Worm (Caenorhabditis elegans): ENCODE data around the gene ZC455.1.

The ZC455.1 gene

DNA sequence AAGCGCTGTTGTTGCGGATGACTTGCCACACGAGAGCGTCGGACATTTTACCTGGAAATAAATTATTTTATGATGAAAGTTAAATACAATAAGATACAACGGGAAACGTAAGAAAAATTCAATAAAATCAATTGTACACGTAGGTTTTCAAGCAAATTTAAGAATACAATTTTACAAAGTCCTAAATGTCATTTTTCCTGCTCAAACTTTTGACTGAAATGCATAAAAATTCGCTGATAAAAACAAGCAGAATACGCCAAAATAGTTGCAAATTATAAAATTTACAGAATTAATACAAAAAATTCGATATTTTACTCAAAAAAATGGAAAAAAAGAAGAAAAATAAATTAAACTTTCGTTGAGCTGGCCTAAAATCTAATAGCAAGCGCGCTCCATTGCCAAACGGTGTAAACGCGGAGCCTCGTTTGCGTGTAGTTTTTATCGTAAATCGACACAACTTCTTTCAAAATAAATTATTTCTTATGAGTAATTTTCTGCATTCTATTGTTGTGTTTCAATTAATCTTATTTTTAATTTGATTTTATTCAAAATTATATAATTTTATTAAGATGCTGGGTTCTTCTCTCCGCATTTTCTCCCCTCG lies 45.2 kb upstream of the ZC455.1 start, which contains the start of the genes rpl-28 and mrpl-49 (continued):
- TF ChIP-seq mxl-1 (tag; optimal IDR thresholded peaks at IDR 0.05) (no peak), ccch-3 (GFP tag; optimal IDR thresholded peaks at IDR 0.05) (no peak), D2030.7 (GFP tag; IDR thresholded peaks at IDR 0.05) (peak; percentile 42; the same call in 1 of the 2 replicates), ceh-91 (GFP tag; IDR thresholded peaks at IDR 0.05) (peak; percentile 64; the same call in 1 of the 2 replicates), lsl-1 (GFP tag; optimal IDR thresholded peaks at IDR 0.05) (peak; percentile 56), lin-26 (GFP tag; IDR thresholded peaks at IDR 0.05) (no peak), hrde-1 (tag; optimal IDR thresholded peaks at IDR 0.05; ENCODE audit: borderline replicate concordance) (no peak), mcd-1 (GFP tag; IDR thresholded peaks at IDR 0.05) (peak; percentile 96), ets-4 (GFP tag; optimal IDR thresholded peaks at IDR 0.05) (no peak), B0019.2 (GFP tag; conservative IDR thresholded peaks at IDR 0.05) (0 out of 2 replicates have a peak, but pooled peaks have one; percentile 25), dox-1 (GFP tag; IDR thresholded peaks at IDR 0.05) (peak; percentile 64), rec-8 (tag; optimal IDR thresholded peaks at IDR 0.05) (no peak), F49E8.2 (tag; optimal IDR thresholded peaks at IDR 0.05; ENCODE audit: insufficient read depth) (peak; percentile 42), F57A8.1 (GFP tag; optimal IDR thresholded peaks at IDR 0.05) (no peak), K12H6.12 (tag; optimal IDR thresholded peaks at IDR 0.05) (peak; percentile 5), lir-1 (GFP tag; conservative IDR thresholded peaks at IDR 0.05) (no peak), snpc-1.1 (tag; optimal IDR thresholded peaks at IDR 0.05; ENCODE audit: insufficient read depth) (no peak), F22D6.2 (tag; optimal IDR thresholded peaks at IDR 0.05) (no peak), attf-5 (GFP tag; optimal IDR thresholded peaks at IDR 0.05) (peak; percentile 95), ekl-4 (GFP tag; IDR thresholded peaks at IDR 0.05) (0 out of 2 replicates have a peak, but pooled peaks have one; percentile 34), him-1 (tag; optimal IDR thresholded peaks at IDR 0.05) (no peak), snpc-4 (GFP tag; optimal IDR thresholded peaks at IDR 0.05) (no peak), snpc-4 (tag; optimal IDR thresholded peaks at IDR 0.05) (peak in 3 of 4 experiments; percentile 28 to 81 (median 32)), atf-7 (tag; optimal IDR thresholded peaks at IDR 0.05) (no peak), attf-3 (GFP tag; conservative IDR thresholded peaks at IDR 0.05) (peak; percentile 99), F37B4.10 (GFP tag; IDR thresholded peaks at IDR 0.05) (no peak), F23B12.7 (tag; optimal IDR thresholded peaks at IDR 0.05; ENCODE audit: insufficient read depth) (peak; percentile 91), lin-40 (tag; optimal IDR thresholded peaks at IDR 0.05) (peak; percentile 57)

ce11 chrV:12729220-12729619 lies 44.1 kb upstream of the ZC455.1 start, which contains the start of gene R11D1.10:
R11D1.10 (plus strand) TSS chrV:12729520.
- no peak for TF ChIP-seq snpc-4 (GFP tag; optimal IDR thresholded peaks at IDR 0.05)
- no peak for TF ChIP-seq snpc-4 (tag; optimal IDR thresholded peaks at IDR 0.05)

DNA sequence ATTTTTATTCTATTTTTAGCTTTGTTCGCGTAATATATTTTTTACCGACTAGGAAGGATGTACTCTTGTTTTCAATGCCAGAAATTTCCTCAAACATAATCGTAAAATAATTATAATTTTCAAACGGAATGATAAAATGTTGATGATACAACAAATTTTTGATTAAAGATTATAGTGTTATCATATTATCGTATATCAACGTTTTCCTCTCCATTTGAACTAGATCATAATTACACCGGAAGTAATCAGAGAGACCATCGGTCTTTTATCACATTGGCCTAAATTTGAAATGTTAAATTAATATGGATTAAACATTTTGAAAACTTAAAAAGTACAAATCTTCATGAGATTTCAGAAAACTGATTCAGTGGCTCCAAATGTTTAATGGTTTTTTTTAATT lies 40.6 kb upstream of the ZC455.1 start:
- TF ChIP-seq ama-1 (optimal IDR thresholded peaks at IDR 0.05) (no peak), ama-1 (GFP tag; optimal IDR thresholded peaks at IDR 0.05) (no peak), dpl-1 (GFP tag; optimal IDR thresholded peaks at IDR 0.05) (no peak), nhr-80 (tag; optimal IDR thresholded peaks at IDR 0.05) (peak; percentile 5), rcor-1 (GFP tag; IDR thresholded peaks at IDR 0.05) (no peak), sdz-38 (tag; optimal IDR thresholded peaks at IDR 0.05) (no peak), ceh-27 (GFP tag; optimal IDR thresholded peaks at IDR 0.05) (no peak), F10E7.11 (tag; optimal IDR thresholded peaks at IDR 0.05) (no peak)

Data from whole organism, young adult.